Worm (Caenorhabditis elegans) whole organism, late embryonic: Measurements from ENCODE around the gene R160.6.

Source experiments
- C08G9.2 ChIP-seq: sonication (generic microtip); optimal IDR thresholded peaks from 2 replicates; lab custom pipeline; 2016; ENCODE audit warnings: mild to moderate bottlenecking, missing genetic modification characterization, moderate library complexity, missing compliant biosample characterization
- K02D7.2 ChIP-seq: sonication (generic microtip); optimal IDR thresholded peaks from 2 replicates; lab custom pipeline; 2017; ENCODE audit warnings: mild to moderate bottlenecking, missing genetic modification characterization, missing compliant biosample characterization
- K09A11.1 ChIP-seq: sonication (generic microtip); optimal IDR thresholded peaks from 2 replicates; lab custom pipeline; 2017; ENCODE audit warnings: antibody characterized with exemption, mild to moderate bottlenecking, missing genetic modification characterization, missing compliant biosample characterization; ENCODE audit not compliant: insufficient read depth
- T23F11.4 ChIP-seq: fragments of 200-800 bp; sonication (Bioruptor generic); optimal IDR thresholded peaks from 2 replicates; lab custom pipeline; 2018; ENCODE audit warnings: mild to moderate bottlenecking, missing genetic modification characterization, missing compliant biosample characterization
- Y22D7AL.16 ChIP-seq: sonication (generic microtip); optimal IDR thresholded peaks from 2 replicates; lab custom pipeline; 2016; ENCODE audit warnings: missing genetic modification characterization, missing compliant biosample characterization
- ahr-1 ChIP-seq: sonication (generic microtip); optimal IDR thresholded peaks from 2 replicates; lab custom pipeline; 2016; ENCODE audit warnings: missing genetic modification characterization, missing compliant biosample characterization
- ceh-14 ChIP-seq: sonication (generic microtip); optimal IDR thresholded peaks from 2 replicates; lab custom pipeline; 2016; ENCODE audit warnings: missing genotype, missing genetic modification characterization, missing compliant biosample characterization
- ceh-18 ChIP-seq: sonication (generic microtip); optimal IDR thresholded peaks from 2 replicates; lab custom pipeline; 2016; ENCODE audit warnings: missing genetic modification characterization, missing compliant biosample characterization
- ceh-19 ChIP-seq: fragments of 200-800 bp; sonication (Bioruptor generic); optimal IDR thresholded peaks from 2 replicates; lab custom pipeline; 2018; ENCODE audit warnings: mild to moderate bottlenecking, missing genetic modification characterization, missing compliant biosample characterization
- ceh-2 ChIP-seq: sonication (generic microtip); optimal IDR thresholded peaks from 2 replicates; lab custom pipeline; 2016; ENCODE audit warnings: missing genotype, missing genetic modification characterization, missing compliant biosample characterization
- ceh-24 ChIP-seq: sonication (generic microtip); optimal IDR thresholded peaks from 2 replicates; lab custom pipeline; 2016; ENCODE audit warnings: mild to moderate bottlenecking, missing genetic modification characterization, missing compliant biosample characterization
- ceh-30 ChIP-seq: fragments of 150-350 bp; optimal IDR thresholded peaks from 2 replicates; lab custom pipeline; 2014; ENCODE audit warnings: missing biosample characterization, missing genetic modification characterization
- ceh-45 ChIP-seq: fragments of 200-800 bp; sonication (Bioruptor generic); IDR thresholded peaks from 2 replicates; pipeline ENCODE4 v1.3.6; 2022; ENCODE audit warnings: missing genetic modification reagents, missing genetic modification characterization, missing compliant biosample characterization
- ceh-48 ChIP-seq: sonication (generic microtip); optimal IDR thresholded peaks from 2 replicates; lab custom pipeline; 2016; ENCODE audit warnings: missing genetic modification characterization, inconsistent platforms, missing compliant biosample characterization
- ceh-6 ChIP-seq: fragments of 200-800 bp; sonication (Bioruptor generic); optimal IDR thresholded peaks from 2 replicates; lab custom pipeline; 2018; ENCODE audit warnings: mild to moderate bottlenecking, missing genetic modification characterization, missing compliant biosample characterization
- ceh-9 ChIP-seq: sonication (generic microtip); optimal IDR thresholded peaks from 2 replicates; lab custom pipeline; 2016; ENCODE audit warnings: mild to moderate bottlenecking, missing genetic modification characterization, inconsistent platforms, missing compliant biosample characterization
- elt-2 ChIP-seq: sonication (generic microtip); optimal IDR thresholded peaks from 2 replicates; lab custom pipeline; 2016; ENCODE audit warnings: missing genetic modification reagents, missing genetic modification characterization, missing compliant biosample characterization
- ets-4 ChIP-seq: sonication (generic microtip); optimal IDR thresholded peaks from 2 replicates; lab custom pipeline; 2016; ENCODE audit warnings: missing genetic modification characterization, missing compliant biosample characterization
- fkh-6 ChIP-seq: sonication (generic microtip); optimal IDR thresholded peaks from 2 replicates; lab custom pipeline; 2016; ENCODE audit warnings: missing genetic modification characterization, missing compliant biosample characterization
- gmeb-2 ChIP-seq: sonication (generic microtip); optimal IDR thresholded peaks from 2 replicates; lab custom pipeline; 2016; ENCODE audit warnings: missing genetic modification characterization, inconsistent platforms, missing compliant biosample characterization
- hlh-15 ChIP-seq: sonication (generic microtip); optimal IDR thresholded peaks from 2 replicates; lab custom pipeline; 2016; ENCODE audit warnings: missing genetic modification characterization, missing compliant biosample characterization
- hlh-6 ChIP-seq: sonication (generic microtip); optimal IDR thresholded peaks from 2 replicates; lab custom pipeline; 2016; ENCODE audit warnings: missing genotype, missing genetic modification characterization, missing compliant biosample characterization
- hlh-8 ChIP-seq: sonication (generic microtip); optimal IDR thresholded peaks from 2 replicates; lab custom pipeline; 2016; ENCODE audit warnings: missing genotype, missing genetic modification characterization, missing compliant biosample characterization
- lim-6 ChIP-seq: sonication (generic microtip); optimal IDR thresholded peaks from 2 replicates; lab custom pipeline; 2016; ENCODE audit warnings: missing genetic modification characterization, missing compliant biosample characterization
- madf-2 ChIP-seq: sonication (generic microtip); optimal IDR thresholded peaks from 2 replicates; lab custom pipeline; 2017; ENCODE audit warnings: missing genetic modification characterization, missing compliant biosample characterization
- mec-3 ChIP-seq: sonication (generic microtip); optimal IDR thresholded peaks from 2 replicates; lab custom pipeline; 2016; ENCODE audit warnings: borderline replicate concordance, missing genetic modification characterization, missing compliant biosample characterization
- nhr-232 ChIP-seq: sonication (generic microtip); optimal IDR thresholded peaks from 2 replicates; lab custom pipeline; 2016; ENCODE audit warnings: missing genetic modification characterization, missing compliant biosample characterization
- npax-4 ChIP-seq: sonication (generic microtip); optimal IDR thresholded peaks from 2 replicates; lab custom pipeline; 2016; ENCODE audit warnings: missing genetic modification characterization, missing compliant biosample characterization
- pag-3 ChIP-seq: sonication (generic microtip); optimal IDR thresholded peaks from 2 replicates; lab custom pipeline; 2016; ENCODE audit warnings: missing compliant biosample characterization, missing genetic modification characterization, borderline replicate concordance
- pat-9 ChIP-seq: fragments of 200-800 bp; sonication (Bioruptor generic); optimal IDR thresholded peaks from 2 replicates; lab custom pipeline; 2018; ENCODE audit warnings: mild to moderate bottlenecking, missing genetic modification characterization, moderate library complexity, missing compliant biosample characterization
- pha-2 ChIP-seq: sonication (generic microtip); optimal IDR thresholded peaks from 2 replicates; lab custom pipeline; 2017; ENCODE audit warnings: mild to moderate bottlenecking, missing genetic modification characterization, missing compliant biosample characterization
- pha-4 ChIP-seq: fragments of 150-350 bp; optimal IDR thresholded peaks from 2 replicates; lab custom pipeline; 2018; ENCODE audit warnings: missing biosample characterization, missing genetic modification reagents, missing genetic modification characterization
- pqm-1 ChIP-seq: sonication (generic microtip); optimal IDR thresholded peaks from 2 replicates; lab custom pipeline; 2016; ENCODE audit warnings: missing genetic modification characterization, missing compliant biosample characterization
- pros-1 ChIP-seq: fragments of 150-350 bp; optimal IDR thresholded peaks from 2 replicates; lab custom pipeline; 2014; ENCODE audit warnings: missing biosample characterization, missing genetic modification reagents, missing genetic modification characterization
- ref-2 ChIP-seq: sonication (generic microtip); optimal IDR thresholded peaks from 2 replicates; lab custom pipeline; 2016; ENCODE audit warnings: missing genetic modification characterization, missing compliant biosample characterization
- sdc-2 ChIP-seq: sonication (generic microtip); optimal IDR thresholded peaks from 2 replicates; lab custom pipeline; 2016; ENCODE audit warnings: missing genotype, missing genetic modification characterization, missing compliant biosample characterization
- sox-2 ChIP-seq: fragments of 200-800 bp; sonication (Bioruptor generic); IDR thresholded peaks from 2 replicates; pipeline ENCODE4 v1.3.6; 2022; ENCODE audit warnings: missing genetic modification reagents, missing genetic modification characterization, missing compliant biosample characterization
- syd-9 ChIP-seq: sonication (generic microtip); optimal IDR thresholded peaks from 2 replicates; lab custom pipeline; 2016; ENCODE audit warnings: mild to moderate bottlenecking, missing genetic modification characterization, moderate library complexity, missing compliant biosample characterization
- tbx-2 ChIP-seq: sonication (generic microtip); optimal IDR thresholded peaks from 2 replicates; lab custom pipeline; 2016; ENCODE audit warnings: missing genetic modification characterization, missing compliant biosample characterization
- unc-3 ChIP-seq, 2 experiments: fragments of 200-800 bp in 1 of 2; sonication (Bioruptor generic) in 1 of 2; sonication (generic microtip) in 1 of 2; conservative IDR thresholded peaks in 1 of 2; optimal IDR thresholded peaks in 1 of 2; 2 replicates each; pipeline versions ENCODE4 v1.3.6 to Lab custom; 2016 to 2022; ENCODE audit warnings: missing compliant biosample characterization in 2 of 2, missing genetic modification characterization in 2 of 2, missing genetic modification reagents in 1 of 2
- unc-55 ChIP-seq: sonication (generic microtip); optimal IDR thresholded peaks from 2 replicates; lab custom pipeline; 2017; ENCODE audit warnings: missing biosample characterization, missing genetic modification reagents, missing genetic modification characterization
- zip-5 ChIP-seq: sonication (generic microtip); optimal IDR thresholded peaks from 2 replicates; lab custom pipeline; 2016; ENCODE audit warnings: missing genetic modification characterization, missing compliant biosample characterization
- ztf-16 ChIP-seq: sonication (generic microtip); optimal IDR thresholded peaks from 2 replicates; lab custom pipeline; 2017; ENCODE audit warnings: missing genetic modification characterization, missing compliant biosample characterization

Gene R160.6

DNA sequence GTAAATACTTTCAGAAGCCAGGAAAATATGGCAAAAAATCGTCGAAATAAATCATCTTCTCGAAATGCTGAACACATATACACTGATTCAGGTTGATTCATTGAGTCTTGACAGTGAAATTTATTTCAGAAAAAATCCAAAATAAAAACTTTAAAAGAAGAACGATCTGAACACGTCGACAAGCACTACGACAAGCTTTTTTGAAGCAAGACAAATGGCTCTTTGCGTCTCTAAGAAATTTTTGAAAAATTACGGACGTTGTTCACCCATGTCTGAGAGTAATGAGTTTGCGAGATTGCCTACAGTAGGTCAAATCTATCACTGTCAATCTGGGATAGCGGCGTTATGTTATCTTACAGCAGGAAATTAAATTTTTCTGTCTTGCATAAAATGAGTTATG, 3.8 kb upstream of the R160.6 start, which contains the start of gene R160.2:
R160.2 (minus strand) TSS at position 101 of the 400 bp plus-strand sequence.
- TF ChIP-seq Y22D7AL.16 (tag; lab: Kevin White, UChicago): no peak

- no peak for TF ChIP-seq ahr-1 (tag; lab: Kevin White, UChicago)
- TF ChIP-seq K02D7.2 (tag; lab: Kevin White, UChicago): no peak
- no peak for TF ChIP-seq sdc-2 (tag; lab: Kevin White, UChicago)
- TF ChIP-seq ceh-30 (tag; lab: Kevin White, UChicago): no peak
- TF ChIP-seq gmeb-2 (tag; lab: Kevin White, UChicago): no peak
- no peak for TF ChIP-seq syd-9 (tag; lab: Kevin White, UChicago)
- TF ChIP-seq unc-3 (GFP tag; conservative IDR thresholded peaks at IDR 0.05; lab: Robert Waterston, UW): no peak
- TF ChIP-seq unc-3 (tag; optimal IDR thresholded peaks at IDR 0.05; lab: Kevin White, UChicago): no peak
- TF ChIP-seq hlh-6: no peak
- TF ChIP-seq ceh-45 (GFP tag; lab: Robert Waterston, UW): no peak
- no peak for TF ChIP-seq ztf-16 (tag; lab: Kevin White, UChicago)
- TF ChIP-seq ceh-14 (tag; lab: Kevin White, UChicago): no peak
- TF ChIP-seq ceh-6 (GFP tag; lab: Kevin White, UChicago): no peak
- no peak for TF ChIP-seq elt-2 (tag; lab: Kevin White, UChicago)
- TF ChIP-seq ets-4 (tag; lab: Kevin White, UChicago): no peak
- TF ChIP-seq pros-1 (tag; lab: Kevin White, UChicago): no peak
- TF ChIP-seq npax-4 (tag; lab: Kevin White, UChicago): no peak
- TF ChIP-seq ceh-48 (tag; lab: Kevin White, UChicago): no peak
- TF ChIP-seq T23F11.4: no peak
- TF ChIP-seq hlh-15: no peak
- no peak for TF ChIP-seq ref-2 (tag; lab: Kevin White, UChicago)
- TF ChIP-seq, all 69 proteins: peak for 0
These were observed 1.0 kb downstream of the R160.6 start, which contains the start of gene R160.14 for ce11 chrX:4371988-4372387. Gene R160.14, minus strand, starts transcription at chrX:4372088.

- TF ChIP-seq npax-4 (tag; lab: Kevin White, UChicago): no peak
- no peak for TF ChIP-seq elt-2 (tag; lab: Kevin White, UChicago)
- no peak for TF ChIP-seq ceh-45 (GFP tag; lab: Robert Waterston, UW)
- TF ChIP-seq pat-9: no peak
- no peak for TF ChIP-seq K09A11.1
- no peak for TF ChIP-seq gmeb-2 (tag; lab: Kevin White, UChicago)
- TF ChIP-seq ceh-19 (GFP tag; lab: Kevin White, UChicago): no peak
- no peak for TF ChIP-seq lim-6 (tag; lab: Kevin White, UChicago)
- TF ChIP-seq zip-5 (tag; lab: Kevin White, UChicago): no peak
- TF ChIP-seq unc-55 (GFP tag; lab: Kevin White, UChicago): no peak
- TF ChIP-seq madf-2 (tag; lab: Kevin White, UChicago): no peak
- no peak for TF ChIP-seq pha-2 (tag; lab: Kevin White, UChicago)
- TF ChIP-seq ceh-18 (tag; lab: Kevin White, UChicago): no peak
These were observed 1.6 kb downstream of the R160.6 start, which contains the start of gene R160.13 for ce11 chrX:4371413-4371812. Gene R160.13, minus strand, starts transcription at chrX:4371513.

DNA sequence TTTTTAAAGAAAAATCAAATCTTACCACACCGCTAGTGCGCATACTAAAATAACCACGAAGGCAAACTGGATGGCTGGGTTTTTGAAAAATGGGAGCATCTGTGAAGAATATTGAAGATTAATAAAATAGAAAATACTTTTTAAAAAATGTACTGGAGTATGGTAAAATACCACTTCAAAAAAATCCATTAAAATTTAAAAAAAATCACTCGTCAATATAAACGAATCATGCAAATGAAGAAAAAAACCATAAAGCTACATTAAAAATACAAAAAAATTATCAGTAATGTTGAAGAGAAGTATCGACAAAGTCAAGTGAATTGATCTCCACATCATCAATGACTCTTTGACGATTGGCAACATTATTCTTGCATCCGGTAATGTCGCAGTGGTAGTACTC, 2.3 kb downstream of the R160.6 start, which contains the start of gene R160.5:
R160.5 (minus strand) TSS at position 101 of the 400 bp plus-strand sequence.
- TF ChIP-seq pqm-1 (tag; lab: Kevin White, UChicago): no peak
- no peak for TF ChIP-seq ceh-2 (tag; lab: Kevin White, UChicago)
- no peak for TF ChIP-seq fkh-6 (tag; lab: Kevin White, UChicago)
- TF ChIP-seq ceh-6 (GFP tag; lab: Kevin White, UChicago): no peak
- no peak for TF ChIP-seq hlh-8
- TF ChIP-seq tbx-2: no peak
- no peak for TF ChIP-seq pag-3 (tag; lab: Kevin White, UChicago)
- TF ChIP-seq zip-5 (tag; lab: Kevin White, UChicago): no peak
- no peak for TF ChIP-seq ceh-18 (tag; lab: Kevin White, UChicago)
- no peak for TF ChIP-seq ceh-9 (tag; lab: Kevin White, UChicago)
- no peak for TF ChIP-seq pat-9
- TF ChIP-seq sox-2 (GFP tag; lab: Robert Waterston, UW): no peak
- no peak for TF ChIP-seq mec-3
- no peak for TF ChIP-seq C08G9.2
- TF ChIP-seq nhr-232 (tag; lab: Kevin White, UChicago): no peak
- no peak for TF ChIP-seq pha-4
- TF ChIP-seq ceh-24 (tag; lab: Kevin White, UChicago): no peak
- no peak for TF ChIP-seq unc-3 (GFP tag; conservative IDR thresholded peaks at IDR 0.05; lab: Robert Waterston, UW)
- TF ChIP-seq unc-3 (tag; optimal IDR thresholded peaks at IDR 0.05; lab: Kevin White, UChicago): no peak
